Fruit fly (Drosophila melanogaster) Kc167 (cell line): ENCODE measurements around the gene TotM.

Experiments
- Myc ChIP-seq: fragments of >200 bp; optimal IDR thresholded peaks from 2 replicates; lab custom pipeline; 2017; ENCODE audit warnings: missing external identifiers
- Sin3A ChIP-seq: fragments of >200 bp; optimal IDR thresholded peaks from 2 replicates; lab custom pipeline; 2018; ENCODE audit warnings: missing external identifiers
- h ChIP-seq: fragments of >200 bp; optimal IDR thresholded peaks from 3 replicates; lab custom pipeline; 2018; ENCODE audit warnings: missing external identifiers
- insv ChIP-seq: fragments of >200 bp; optimal IDR thresholded peaks from 3 replicates; lab custom pipeline; 2018; ENCODE audit warnings: missing external identifiers
- psq ChIP-seq: fragments of >200 bp; optimal IDR thresholded peaks from 2 replicates; lab custom pipeline; 2017; ENCODE audit warnings: missing external identifiers
- ttk ChIP-seq: sonication (Bioruptor generic); optimal IDR thresholded peaks from 2 replicates; lab custom pipeline; 2017; ENCODE audit warnings: missing external identifiers

Gene TotM

DNA sequence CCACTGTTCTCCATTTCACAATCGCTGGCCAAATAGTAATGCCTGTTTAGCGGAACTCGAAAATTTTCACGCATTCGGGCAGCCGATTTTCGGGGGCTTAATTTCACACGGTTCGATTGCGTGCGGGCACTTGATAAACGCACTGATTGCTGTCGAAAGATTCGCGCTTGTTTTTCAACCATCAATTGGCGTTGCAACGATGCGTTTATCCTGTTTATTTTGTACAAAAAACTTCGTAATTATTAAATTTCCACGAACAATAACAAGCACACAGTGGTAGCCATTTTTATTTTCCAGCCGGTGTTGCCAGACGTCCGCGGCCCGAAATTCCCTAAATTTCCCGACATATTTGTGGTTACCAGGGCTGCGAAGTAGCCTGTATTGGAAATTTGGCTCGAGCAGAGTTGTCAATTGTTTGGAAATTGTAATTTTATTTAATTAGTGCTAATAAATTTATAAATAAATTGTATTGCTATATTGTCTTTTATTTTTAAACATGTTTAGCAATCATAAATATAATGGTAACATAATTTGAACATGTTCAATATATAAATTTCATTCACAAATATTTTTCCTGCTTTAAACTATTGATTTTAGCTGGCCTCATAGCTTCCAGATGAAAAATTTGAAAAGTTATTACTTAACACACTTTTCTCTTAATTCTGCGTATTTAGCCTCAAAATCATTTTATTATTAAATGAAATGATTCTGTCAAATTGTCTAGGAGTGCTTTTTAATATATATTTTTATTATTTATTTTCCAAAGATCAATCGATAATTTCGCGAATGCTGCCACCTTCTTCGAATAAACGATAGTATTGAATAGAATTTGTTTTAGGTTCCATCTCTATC, 3.0 kb upstream of the TotM start, which contains the start of the genes Ncoa6 and cype:
Gene Ncoa6 (minus strand): TSS at position 270 of the 852 bp plus-strand sequence.
Gene cype (plus strand): TSS at position 814 of the 852 bp plus-strand sequence.
- TF ChIP-seq Sin3A (no peak), psq (lab: Kevin White, UChicago) (no peak), ttk (lab: Kevin White, UChicago) (no peak), Myc (lab: Kevin White, UChicago) (no peak), h (lab: Kevin White, UChicago) (no peak), insv (no peak)

- TF ChIP-seq Sin3A (no peak), insv (no peak), Myc (lab: Kevin White, UChicago) (no peak), ttk (lab: Kevin White, UChicago) (no peak), psq (lab: Kevin White, UChicago) (no peak), h (lab: Kevin White, UChicago) (no peak)
These were observed 2.4 kb upstream of the TotM start for dm6 chr2L:5327266-5327621.

DNA sequence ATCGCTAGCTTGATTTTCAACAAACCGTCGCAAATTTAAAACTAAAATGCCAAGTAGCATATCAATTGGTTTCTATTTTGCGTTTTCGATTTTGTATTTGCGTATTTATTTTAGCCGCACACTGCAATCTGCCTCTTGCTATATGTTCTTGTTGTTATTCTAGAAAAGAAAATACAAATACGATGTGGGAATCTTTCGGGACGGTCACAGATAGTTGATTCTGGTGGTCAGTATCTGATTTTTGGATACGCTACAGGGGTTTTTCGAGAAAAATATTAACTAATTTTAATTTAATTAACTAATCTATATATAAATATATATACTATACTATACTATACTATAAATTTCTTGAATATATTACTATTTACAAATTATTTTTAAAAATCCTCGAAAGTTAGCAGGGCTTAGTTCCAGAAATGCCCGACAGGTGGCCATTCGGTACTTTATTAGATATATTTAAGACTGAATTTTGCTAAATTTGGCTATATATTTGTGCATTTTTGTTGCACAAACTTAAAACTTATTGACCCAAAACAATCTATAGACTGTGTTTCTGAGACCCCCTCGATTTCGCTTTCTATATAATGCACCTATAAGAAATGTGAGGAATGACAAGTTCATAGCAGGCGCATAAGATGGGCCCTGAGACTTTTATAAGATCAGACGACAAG, 693 bp upstream of the TotM start, which contains the start of gene CG14022:
Gene CG14022 (minus strand): TSS at position 51 of the 671 bp plus-strand sequence.
- TF ChIP-seq insv, result no peak
- no peak for TF ChIP-seq h (lab: Kevin White, UChicago)
- TF ChIP-seq Myc (lab: Kevin White, UChicago), result no peak
- TF ChIP-seq Sin3A, result no peak
- TF ChIP-seq psq (lab: Kevin White, UChicago), result no peak
- no peak for TF ChIP-seq ttk (lab: Kevin White, UChicago)

DNA sequence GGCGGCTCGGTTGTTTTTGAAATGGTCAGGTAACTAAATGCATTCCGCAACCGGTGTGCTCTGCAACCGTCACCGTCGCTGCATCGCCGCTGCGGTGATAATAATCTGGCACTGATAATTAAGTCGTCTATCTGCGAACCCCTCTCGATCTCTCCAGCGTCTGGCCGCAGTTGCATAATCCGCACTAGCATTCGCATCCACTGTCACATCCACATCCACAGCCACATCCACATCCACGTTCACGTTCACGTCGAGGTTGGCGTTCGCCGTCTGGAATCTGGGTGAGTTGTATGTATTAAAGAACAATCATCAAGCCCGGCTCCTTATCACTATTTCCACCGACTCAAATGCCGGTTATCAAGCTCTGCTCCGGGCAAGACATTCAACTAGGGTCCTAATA, 2.9 kb downstream of the TotM start:
- TF ChIP-seq psq (lab: Kevin White, UChicago) (no peak), Sin3A (no peak), Myc (lab: Kevin White, UChicago) (no peak), ttk (lab: Kevin White, UChicago) (no peak), insv (no peak), h (lab: Kevin White, UChicago) (no peak)

DNA sequence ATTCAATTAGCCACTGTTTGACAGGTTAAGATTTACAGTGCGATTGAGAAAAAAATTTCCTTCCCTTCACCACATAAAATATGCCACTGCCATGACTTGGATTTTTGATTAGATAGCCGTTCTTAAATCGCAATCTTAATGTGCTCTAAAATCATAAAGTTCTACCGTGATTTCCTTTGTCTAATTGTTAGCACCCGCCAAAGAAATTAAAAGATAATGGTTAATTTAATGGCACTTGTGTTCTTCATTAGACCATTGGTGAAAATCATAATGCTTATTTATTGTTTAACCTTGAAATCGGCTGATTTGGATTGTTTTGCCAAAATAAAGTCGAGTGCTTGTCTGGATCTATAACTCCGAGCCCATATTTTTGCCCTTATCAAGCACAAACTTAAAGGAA, 7.5 kb downstream of the TotM start:
- TF ChIP-seq h (lab: Kevin White, UChicago), result no peak
- no peak for TF ChIP-seq psq (lab: Kevin White, UChicago)
- no peak for TF ChIP-seq Myc (lab: Kevin White, UChicago)
- no peak for TF ChIP-seq Sin3A
- no peak for TF ChIP-seq ttk (lab: Kevin White, UChicago)
- no peak for TF ChIP-seq insv

DNA sequence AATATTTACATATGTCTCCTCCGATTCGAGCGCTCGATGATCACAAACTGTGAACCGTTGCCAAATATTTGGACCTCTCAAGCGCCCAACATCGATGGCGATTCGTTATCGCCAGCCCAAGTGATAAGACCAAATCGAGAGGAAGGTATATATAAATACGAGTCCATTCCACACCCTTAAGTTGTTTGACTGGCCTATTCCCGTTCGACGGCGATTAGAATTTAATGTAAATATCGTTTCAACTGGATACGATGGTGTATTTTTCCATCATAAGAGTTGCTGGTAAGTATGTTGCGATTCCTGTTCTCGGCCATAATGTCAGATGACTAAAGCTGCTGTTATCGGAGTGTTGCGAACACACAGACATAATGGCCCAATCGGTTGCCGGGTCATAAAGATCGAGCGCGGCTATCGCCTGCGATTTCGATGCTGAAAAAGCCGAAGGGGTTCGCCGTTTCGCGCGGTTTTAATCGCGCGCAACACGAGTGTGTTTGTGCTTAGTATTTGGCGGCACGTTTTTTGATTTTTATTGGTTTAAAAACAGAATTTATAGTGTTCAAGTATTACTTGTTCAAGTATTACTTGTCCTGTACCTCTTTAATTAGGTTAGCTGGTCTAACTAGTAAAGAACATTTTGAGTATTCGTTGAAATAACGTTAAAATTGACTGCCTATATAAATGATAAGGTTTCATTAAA, 8.5 kb downstream of the TotM start, which contains the start of gene fusl:
Gene fusl (minus strand): TSS at position 50 of the 697 bp plus-strand sequence.
- no peak for TF ChIP-seq h (lab: Kevin White, UChicago)
- TF ChIP-seq psq (lab: Kevin White, UChicago), result no peak
- no peak for TF ChIP-seq ttk (lab: Kevin White, UChicago)
- no peak for TF ChIP-seq insv
- TF ChIP-seq Myc (lab: Kevin White, UChicago), result no peak
- no peak for TF ChIP-seq Sin3A

DNA sequence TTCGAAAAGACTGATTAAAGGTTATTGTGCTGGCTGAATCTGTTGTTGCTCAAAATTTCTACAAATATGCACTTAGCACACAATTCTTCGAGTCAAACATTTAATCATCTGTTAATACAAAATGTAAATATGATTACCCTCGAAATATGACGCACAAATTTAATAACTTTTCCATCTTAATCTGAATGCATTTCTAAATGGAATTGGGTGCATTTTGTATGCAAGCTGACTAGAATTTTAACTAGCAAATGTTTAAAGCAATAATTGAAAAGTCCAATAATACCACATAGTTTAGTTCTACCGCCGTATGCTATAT, 9.0 kb downstream of the TotM start:
- TF ChIP-seq ttk (lab: Kevin White, UChicago), result no peak
- no peak for TF ChIP-seq Sin3A
- no peak for TF ChIP-seq Myc (lab: Kevin White, UChicago)

DNA sequence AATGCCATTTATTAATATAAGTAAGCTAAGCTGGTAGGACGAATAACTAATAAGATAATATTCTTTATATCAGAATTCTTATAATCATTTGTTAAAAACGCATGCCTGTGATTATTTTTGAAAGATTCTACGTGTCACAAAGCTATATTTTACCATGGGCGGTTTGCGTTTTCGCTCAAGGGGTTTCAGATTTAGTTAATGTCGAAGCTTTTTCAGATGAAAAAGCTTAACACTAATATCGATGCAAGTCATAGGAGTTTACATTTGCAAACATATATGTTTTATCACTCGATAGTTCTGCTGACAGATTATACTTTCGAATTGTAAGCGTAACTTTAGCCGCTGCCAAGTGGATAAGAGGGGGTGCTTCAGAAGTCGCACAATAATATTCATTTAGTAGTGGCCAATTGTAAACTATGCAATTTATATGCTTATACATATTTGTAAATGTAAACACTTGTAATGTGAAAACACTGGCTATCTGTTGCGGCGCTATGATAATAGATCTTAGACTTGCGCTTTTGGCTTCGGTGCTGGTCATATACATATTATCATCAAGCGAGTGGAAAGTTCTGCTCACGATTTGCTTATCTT, 11.5 kb downstream of the TotM start:
- no peak for TF ChIP-seq ttk (lab: Kevin White, UChicago)
- TF ChIP-seq insv, result no peak
- TF ChIP-seq psq (lab: Kevin White, UChicago), result no peak
- TF ChIP-seq h (lab: Kevin White, UChicago), result no peak
- TF ChIP-seq Myc (lab: Kevin White, UChicago), result no peak
- no peak for TF ChIP-seq Sin3A

dm6 chr2L:5342119-5342817, 12.6 kb downstream of the TotM start, which contains the start of gene Acsf2:
Acsf2 (minus strand) TSS chr2L:5342234.
- no peak for TF ChIP-seq h (lab: Kevin White, UChicago)
- TF ChIP-seq ttk (lab: Kevin White, UChicago), result no peak
- TF ChIP-seq insv, result no peak
- TF ChIP-seq Myc (lab: Kevin White, UChicago), result no peak
- TF ChIP-seq Sin3A, result no peak
- no peak for TF ChIP-seq psq (lab: Kevin White, UChicago)

DNA sequence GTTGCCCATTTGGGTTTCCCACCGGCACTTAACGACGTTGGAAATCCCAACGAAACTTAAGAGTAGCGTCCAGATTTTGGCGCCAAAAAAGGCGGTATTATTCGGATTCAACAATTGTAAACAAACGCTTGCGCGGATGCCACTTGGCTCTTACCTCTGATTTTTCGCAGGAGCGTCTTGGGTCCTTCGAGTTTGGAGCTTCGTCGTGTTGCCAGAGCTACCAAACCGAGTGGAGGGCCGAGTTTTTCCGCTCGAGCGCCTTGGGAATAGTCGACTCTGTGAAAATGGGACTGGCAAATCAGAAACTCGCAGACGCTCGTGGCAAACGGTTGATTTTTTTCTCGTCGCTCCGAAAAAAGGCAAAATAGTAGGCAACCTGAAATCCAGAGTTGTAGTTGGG, 16.2 kb downstream of the TotM start, which contains the start of gene nompC:
Gene nompC (plus strand): TSS at position 301 of the 400 bp plus-strand sequence.
- TF ChIP-seq insv (no peak), Sin3A (no peak), ttk (lab: Kevin White, UChicago) (no peak), h (lab: Kevin White, UChicago) (no peak), psq (lab: Kevin White, UChicago) (no peak), Myc (lab: Kevin White, UChicago) (no peak)

dm6 chr2L:5348591-5348990, 18.9 kb downstream of the TotM start:
- TF ChIP-seq psq (lab: Kevin White, UChicago) (no peak), Sin3A (no peak), h (lab: Kevin White, UChicago) (no peak), insv (no peak), ttk (lab: Kevin White, UChicago) (no peak), Myc (lab: Kevin White, UChicago) (no peak)
